Worm (Caenorhabditis elegans): ENCODE measurements around the gene nlp-46.

DNA sequence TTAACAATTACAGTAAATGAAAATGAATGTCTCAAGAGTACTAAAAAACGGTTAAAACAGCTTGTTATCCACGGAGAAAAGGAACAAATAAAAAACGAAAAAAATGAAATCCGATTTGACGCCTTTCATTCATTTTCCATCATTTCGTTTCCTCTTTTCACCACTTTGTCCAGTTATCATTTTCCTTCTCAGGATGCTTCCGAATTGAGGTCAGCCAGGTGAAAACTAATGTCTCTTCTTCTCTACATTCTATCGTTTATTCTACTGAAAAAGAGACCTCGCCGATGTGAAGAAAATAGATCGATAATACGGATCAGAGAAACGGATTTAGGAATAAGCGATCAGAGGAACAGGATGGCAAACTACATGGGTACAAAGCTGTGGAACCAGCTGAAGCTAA lies 20.0 kb upstream of the nlp-46 start:
- TF ChIP-seq lin-15B (tag; optimal IDR thresholded peaks at IDR 0.05): no peak
- TF ChIP-seq fos-1 (tag; optimal IDR thresholded peaks at IDR 0.05): no peak
- no peak for TF ChIP-seq unc-39 (tag; optimal IDR thresholded peaks at IDR 0.05)
- no peak for TF ChIP-seq ZK546.5 (tag; optimal IDR thresholded peaks at IDR 0.05)
- no peak for TF ChIP-seq nhr-237 (tag; optimal IDR thresholded peaks at IDR 0.05)
- no peak for TF ChIP-seq ztf-4 (tag; optimal IDR thresholded peaks at IDR 0.05)
- TF ChIP-seq nhr-11 (tag; optimal IDR thresholded peaks at IDR 0.05): no peak
- TF ChIP-seq lin-39 (tag; optimal IDR thresholded peaks at IDR 0.05): no peak
- no peak for TF ChIP-seq elt-1 (tag; optimal IDR thresholded peaks at IDR 0.05)
- no peak for TF ChIP-seq ztf-11 (tag; optimal IDR thresholded peaks at IDR 0.05)
- TF ChIP-seq fkh-10 (GFP tag; optimal IDR thresholded peaks at IDR 0.05): no peak

All from whole organism, L3 larva.